Fruit fly (Drosophila melanogaster): ENCODE measurements around the gene Rm62.

Rm62 gene

DNA sequence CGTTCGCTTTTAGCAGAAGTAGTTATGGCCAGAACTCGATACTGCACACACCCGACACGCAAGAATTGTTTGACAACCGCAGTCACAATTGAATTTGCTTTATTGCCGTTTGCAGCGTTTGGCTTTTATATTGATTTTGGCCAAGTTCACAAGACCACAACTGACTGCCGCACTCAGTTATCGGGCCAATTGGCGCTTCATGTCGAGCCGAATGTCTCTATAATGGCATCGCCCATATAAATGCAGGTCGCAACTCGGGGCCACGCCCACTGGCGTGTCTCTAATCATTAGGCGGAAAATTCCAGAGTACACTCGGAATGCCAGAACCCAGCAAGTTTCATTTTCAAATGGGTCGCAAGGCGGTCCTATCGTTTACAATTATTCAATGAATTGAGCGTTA lies 33.2 kb downstream of the Rm62 start, which contains the start of gene Obp83a:
Gene Obp83a (minus strand): TSS at position 101 of the 400 bp plus-strand sequence.
- TF ChIP-seq CG4318 (GFP tag; optimal IDR thresholded peaks at IDR 0.05) (no peak), CG6854 (GFP tag; optimal IDR thresholded peaks at IDR 0.05) (no peak), vri (GFP tag; optimal IDR thresholded peaks at IDR 0.05) (no peak), CG15336 (GFP tag; IDR thresholded peaks at IDR 0.05) (no peak), acj6 (GFP tag; optimal IDR thresholded peaks at IDR 0.05) (no peak), Met (GFP tag; optimal IDR thresholded peaks at IDR 0.05) (no peak), CG10669 (GFP tag; optimal IDR thresholded peaks at IDR 0.05) (no peak), Eip75B (GFP tag; optimal IDR thresholded peaks at IDR 0.05) (no peak), Blimp-1 (GFP tag; optimal IDR thresholded peaks at IDR 0.05) (no peak), CG31627 (GFP tag; optimal IDR thresholded peaks at IDR 0.05) (no peak), Sox14 (GFP tag; optimal IDR thresholded peaks at IDR 0.05) (no peak), CG8119 (GFP tag; IDR thresholded peaks at IDR 0.05) (no peak), Hr39 (GFP tag; optimal IDR thresholded peaks at IDR 0.05) (no peak), Eip78C (GFP tag) (no peak), CG7368 (GFP tag; optimal IDR thresholded peaks at IDR 0.05) (no peak), Sox15 (GFP tag; optimal IDR thresholded peaks at IDR 0.05) (no peak), esn (GFP tag; optimal IDR thresholded peaks at IDR 0.05) (no peak), CG16779 (tag; optimal IDR thresholded peaks at IDR 0.05) (no peak)

- TF ChIP-seq Met (GFP tag; optimal IDR thresholded peaks at IDR 0.05) (no peak), topi (GFP tag; optimal IDR thresholded peaks at IDR 0.05) (no peak), CG6854 (GFP tag; optimal IDR thresholded peaks at IDR 0.05) (no peak), achi (GFP tag; optimal IDR thresholded peaks at IDR 0.05) (no peak), fkh (GFP tag; optimal IDR thresholded peaks at IDR 0.05) (no peak), OdsH (GFP tag; optimal IDR thresholded peaks at IDR 0.05) (no peak), CG8119 (GFP tag; IDR thresholded peaks at IDR 0.05) (no peak), CG8632 (GFP tag; optimal IDR thresholded peaks at IDR 0.05) (no peak), CG11902 (GFP tag; optimal IDR thresholded peaks at IDR 0.05) (no peak), cyc (GFP tag; optimal IDR thresholded peaks at IDR 0.05) (no peak), CG8319 (GFP tag; optimal IDR thresholded peaks at IDR 0.05) (no peak), Hr38 (GFP tag; optimal IDR thresholded peaks at IDR 0.05) (no peak), dac (GFP tag; optimal IDR thresholded peaks at IDR 0.05) (no peak), vri (GFP tag; optimal IDR thresholded peaks at IDR 0.05) (no peak)
These were observed 47.5 kb downstream of the Rm62 start, which contains the start of gene CG11373 for dm6 chr3R:5960887-5961286. TSS of gene CG11373 (minus strand) at chr3R:5960987.

- TF ChIP-seq CG32006 (GFP tag; optimal IDR thresholded peaks at IDR 0.05): no peak
- no peak for TF ChIP-seq achi (GFP tag; optimal IDR thresholded peaks at IDR 0.05)
- no peak for TF ChIP-seq eg (GFP tag; IDR thresholded peaks at IDR 0.05)
- TF ChIP-seq Sox14 (GFP tag; optimal IDR thresholded peaks at IDR 0.05): no peak
- TF ChIP-seq CG11902 (GFP tag; optimal IDR thresholded peaks at IDR 0.05): no peak
- no peak for TF ChIP-seq spab (GFP tag; optimal IDR thresholded peaks at IDR 0.05)
- TF ChIP-seq Gug (GFP tag; IDR thresholded peaks at IDR 0.05): no peak
- TF ChIP-seq topi (GFP tag; optimal IDR thresholded peaks at IDR 0.05): no peak
- TF ChIP-seq CG9139 (GFP tag; optimal IDR thresholded peaks at IDR 0.05): no peak
- no peak for TF ChIP-seq Hr4 (GFP tag; optimal IDR thresholded peaks at IDR 0.05)
- no peak for TF ChIP-seq cyc (GFP tag; optimal IDR thresholded peaks at IDR 0.05)
These were observed 49.0 kb downstream of the Rm62 start, which contains the start of gene side-III for dm6 chr3R:5959382-5959781. TSS of gene side-III (minus strand) at chr3R:5959555.
